Fruit fly (Drosophila melanogaster): ENCODE data around the gene CG9662.

dm6 chr2L:3373242-3373641, 3.3 kb downstream of the CG9662 start, which contains the start of gene GramD1B:
- no peak for TF ChIP-seq cic (GFP tag; optimal IDR thresholded peaks at IDR 0.05)
- peak; percentile 17 for TF ChIP-seq ovo (GFP tag; optimal IDR thresholded peaks at IDR 0.05)
- peak; percentile 57 for TF ChIP-seq CG7101 (tag; optimal IDR thresholded peaks at IDR 0.05)
- no peak for TF ChIP-seq tj (GFP tag; optimal IDR thresholded peaks at IDR 0.05)
- no peak for TF ChIP-seq CG5204 (GFP tag; optimal IDR thresholded peaks at IDR 0.05)

Data from whole organism, adult.